Worm (Caenorhabditis elegans): ENCODE results near the gene thoc-5.

ce11 chrIII:5373715-5374114 is 24.5 kb upstream of the thoc-5 start:
- TF ChIP-seq fkh-10 (GFP tag; optimal IDR thresholded peaks at IDR 0.05) (no peak), ztf-4 (tag; optimal IDR thresholded peaks at IDR 0.05) (no peak), snpc-4 (tag; optimal IDR thresholded peaks at IDR 0.05) (no peak), lsy-2 (tag; optimal IDR thresholded peaks at IDR 0.05) (no peak), tbx-2 (tag; optimal IDR thresholded peaks at IDR 0.05) (no peak), fos-1 (tag; optimal IDR thresholded peaks at IDR 0.05) (no peak), unc-62 (GFP tag; optimal IDR thresholded peaks at IDR 0.05) (no peak)

Data from whole organism, L1 larva.